Worm (Caenorhabditis elegans) whole organism, early embryonic: Measurements from ENCODE around the gene ceh-10.

Experiments
- F13C5.2 ChIP-seq: sonication (generic microtip); optimal IDR thresholded peaks from 2 replicates; lab custom pipeline; 2017; ENCODE audit warnings: mild to moderate bottlenecking, missing genetic modification characterization, inconsistent platforms, missing compliant biosample characterization
- ama-1 ChIP-seq: fragments of 150-350 bp; optimal IDR thresholded peaks from 2 replicates; lab custom pipeline; 2014
- hmg-4 ChIP-seq: fragments of 200-800 bp; sonication (Bioruptor generic); optimal IDR thresholded peaks from 2 replicates; lab custom pipeline; 2018; ENCODE audit warnings: mild to moderate bottlenecking, missing genetic modification characterization, missing compliant biosample characterization
- tra-4 ChIP-seq: sonication (generic microtip); optimal IDR thresholded peaks from 2 replicates; lab custom pipeline; 2017; ENCODE audit warnings: missing genetic modification characterization, missing compliant biosample characterization

ce11 chrIII:5840277-5840676 lies 41.4 kb downstream of the ceh-10 start:
- no peak for TF ChIP-seq tra-4 (tag; lab: Kevin White, UChicago)
- TF ChIP-seq ama-1 (lab: Kevin White, UChicago) = no peak
- no peak for TF ChIP-seq hmg-4 (GFP tag; lab: Kevin White, UChicago)
- TF ChIP-seq F13C5.2 (tag; lab: Kevin White, UChicago) = no peak
